Fruit fly (Drosophila melanogaster) whole organism, prepupa: Measurements from ENCODE around the gene DPCoAC.

Experiments
- Blimp-1 ChIP-seq: fragments of 200-800 bp; sonication (Bioruptor generic); optimal IDR thresholded peaks from 3 replicates; lab custom pipeline; 2017; ENCODE audit warnings: missing biosample characterization, missing genetic modification characterization, mild to moderate bottlenecking, moderate library complexity, missing genetic modification reagents
- Ets21C ChIP-seq: fragments of 200-800 bp; sonication (Bioruptor generic); optimal IDR thresholded peaks from 3 replicates; lab custom pipeline; 2016; ENCODE audit warnings: missing biosample characterization, missing genetic modification characterization

- TF ChIP-seq Blimp-1 (GFP tag; lab: Kevin White, UChicago) (no peak), Ets21C (GFP tag; lab: Kevin White, UChicago) (no peak)
Measured at dm6 chr3R:20602599-20602998, 45.1 kb upstream of the DPCoAC start.
